Worm (Caenorhabditis elegans) whole organism, mixed stage, embryonic: Measurements from ENCODE around the gene ttc-4.

ENCODE experiments used
- elt-1 ChIP-seq: sonication (generic microtip); optimal IDR thresholded peaks from 2 replicates; lab custom pipeline; 2017; ENCODE audit warnings: missing genetic modification characterization, mild to moderate bottlenecking, missing compliant biosample characterization, antibody characterized with exemption, moderate library complexity, borderline replicate concordance; ENCODE audit not compliant: insufficient read depth
- elt-3 ChIP-seq: fragments of 150-350 bp; optimal IDR thresholded peaks from 2 replicates; lab custom pipeline; 2014; ENCODE audit warnings: missing biosample characterization, missing genetic modification characterization
- nhr-12 ChIP-seq: fragments of 150-350 bp; optimal IDR thresholded peaks from 2 replicates; lab custom pipeline; 2014; ENCODE audit warnings: missing biosample characterization, missing genetic modification characterization
- nhr-237 ChIP-seq: fragments of 150-350 bp; optimal IDR thresholded peaks from 2 replicates; lab custom pipeline; 2014; ENCODE audit warnings: missing biosample characterization, missing genetic modification characterization
- pha-4 ChIP-seq: fragments of 150-350 bp; optimal IDR thresholded peaks from 2 replicates; lab custom pipeline; 2018; ENCODE audit warnings: missing biosample characterization, missing genetic modification reagents, missing genetic modification characterization
- sem-2 ChIP-seq: fragments of 200-800 bp; sonication (Bioruptor generic); optimal IDR thresholded peaks from 2 replicates; lab custom pipeline; 2018; ENCODE audit warnings: mild to moderate bottlenecking, missing genetic modification characterization, missing compliant biosample characterization
- snpc-4 ChIP-seq: fragments of 150-350 bp; optimal IDR thresholded peaks from 2 replicates; lab custom pipeline; 2014; ENCODE audit warnings: missing biosample characterization, missing genetic modification characterization
- unc-39 ChIP-seq: fragments of 150-350 bp; optimal IDR thresholded peaks from 2 replicates; lab custom pipeline; 2014; ENCODE audit warnings: missing biosample characterization, missing genetic modification characterization
- unc-62 ChIP-seq: fragments of 150-350 bp; optimal IDR thresholded peaks from 2 replicates; lab custom pipeline; 2014; ENCODE audit warnings: missing biosample characterization, missing genetic modification reagents, missing genetic modification characterization

- TF ChIP-seq elt-3 (tag; lab: Kevin White, UChicago) (no peak), unc-62 (no peak), pha-4 (no peak), snpc-4 (tag; lab: Kevin White, UChicago) (no peak), sem-2 (GFP tag; lab: Kevin White, UChicago) (no peak), unc-39 (tag; lab: Kevin White, UChicago) (no peak), elt-1 (tag; lab: Kevin White, UChicago) (no peak), nhr-237 (tag; lab: Kevin White, UChicago) (no peak), nhr-12 (tag; lab: Kevin White, UChicago) (no peak)
Observed at ce11 chrII:5607756-5608155, 13.2 kb downstream of the ttc-4 start, which contains the start of gene C17G10.7.
